Fruit fly (Drosophila melanogaster): ENCODE measurements around the gene CG7290.

CG7290 gene

DNA sequence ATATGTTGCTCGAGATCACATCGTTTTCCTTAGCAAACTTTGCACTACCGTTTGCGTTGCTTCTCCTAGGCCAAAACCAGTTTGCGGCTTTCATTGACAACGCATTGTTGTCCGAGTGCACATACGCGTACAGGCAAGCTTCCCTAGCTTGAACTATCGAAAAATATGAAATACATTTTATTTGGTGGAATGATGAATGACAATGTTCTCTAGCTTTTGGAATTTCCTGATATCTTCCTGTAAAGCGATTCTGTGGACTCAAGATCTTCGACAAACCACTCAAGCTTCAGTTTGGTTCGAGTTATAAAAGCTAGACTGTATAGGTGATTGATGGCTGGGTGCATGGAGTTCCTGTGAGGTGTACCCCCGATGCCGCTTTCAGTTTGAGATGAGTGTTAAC lies 10.0 kb downstream of the CG7290 start (continued):
- TF ChIP-seq CG16863 (GFP tag; optimal IDR thresholded peaks at IDR 0.05) = peak; percentile 53
- no peak for TF ChIP-seq corto (GFP tag; optimal IDR thresholded peaks at IDR 0.05)
- no peak for TF ChIP-seq GATAe (GFP tag; conservative IDR thresholded peaks at IDR 0.05)
- no peak for TF ChIP-seq prd (optimal IDR thresholded peaks at IDR 0.05)
- peak; percentile 73; the same call in 2 of the 3 replicates for TF ChIP-seq prd (GFP tag; IDR thresholded peaks at IDR 0.05)
- no peak for TF ChIP-seq fu2 (GFP tag; optimal IDR thresholded peaks at IDR 0.05)
- TF ChIP-seq dati (GFP tag; IDR thresholded peaks at IDR 0.05) = peak; percentile 57; the same call in 1 of the 2 replicates
- peak; percentile 60 for TF ChIP-seq CoRest (tag; optimal IDR thresholded peaks at IDR 0.05)
- TF ChIP-seq Ptx1 (GFP tag; IDR thresholded peaks at IDR 0.05) = peak; percentile 79
- peak; percentile 73; the same call in 2 of the 3 replicates for TF ChIP-seq zfh1 (GFP tag; IDR thresholded peaks at IDR 0.05)
- peak; percentile 56 for TF ChIP-seq salm (tag; optimal IDR thresholded peaks at IDR 0.05)
- TF ChIP-seq CG14965 (GFP tag; optimal IDR thresholded peaks at IDR 0.05; ENCODE audit: borderline replicate concordance) = no peak
- TF ChIP-seq Nf-YC (tag; optimal IDR thresholded peaks at IDR 0.05) = no peak
- no peak for TF ChIP-seq CG13296 (GFP tag; optimal IDR thresholded peaks at IDR 0.05)
- TF ChIP-seq CG9437 (GFP tag; optimal IDR thresholded peaks at IDR 0.05) = peak; percentile 18
- TF ChIP-seq CG9932 (GFP tag; IDR thresholded peaks at IDR 0.05) = no peak
- peak; percentile 66 for TF ChIP-seq CG4424 (GFP tag; optimal IDR thresholded peaks at IDR 0.05)
- no peak for TF ChIP-seq Fer2 (tag; optimal IDR thresholded peaks at IDR 0.05)
- TF ChIP-seq Lim3 (GFP tag; IDR thresholded peaks at IDR 0.05) = no peak
- TF ChIP-seq Dad (GFP tag; optimal IDR thresholded peaks at IDR 0.05) = peak; percentile 39
- TF ChIP-seq Opbp (GFP tag; IDR thresholded peaks at IDR 0.05; ENCODE audit: partially characterized antibody) = no peak
- peak; percentile 40 for TF ChIP-seq Spps (tag; optimal IDR thresholded peaks at IDR 0.05)
- peak; percentile 68 for TF ChIP-seq oc (tag; optimal IDR thresholded peaks at IDR 0.05)
- TF ChIP-seq HHEX (GFP tag; optimal IDR thresholded peaks at IDR 0.05) = peak; percentile 45
- TF ChIP-seq CG32532 (GFP tag; IDR thresholded peaks at IDR 0.05) = 0 out of 2 replicates have a peak, but pooled peaks have one; percentile 23
- TF ChIP-seq fd102C (GFP tag; optimal IDR thresholded peaks at IDR 0.05) = no peak
- peak; percentile 28 for TF ChIP-seq CG8359 (GFP tag; optimal IDR thresholded peaks at IDR 0.05; ENCODE audit: borderline replicate concordance)
- peak; percentile 62 for TF ChIP-seq CG12391 (tag; optimal IDR thresholded peaks at IDR 0.05)
- TF ChIP-seq Kr (GFP tag; optimal IDR thresholded peaks at IDR 0.05) = no peak
- peak; percentile 63 for TF ChIP-seq esg (GFP tag; conservative IDR thresholded peaks at IDR 0.05)
- TF ChIP-seq CG33213 (GFP tag; optimal IDR thresholded peaks at IDR 0.05) = peak; percentile 39
- no peak for TF ChIP-seq Dip2 (GFP tag; IDR thresholded peaks at IDR 0.05)
- peak; percentile 58 for TF ChIP-seq CG8388 (GFP tag; optimal IDR thresholded peaks at IDR 0.05)
- TF ChIP-seq dimm (GFP tag; IDR thresholded peaks at IDR 0.05) = no peak; the same call in 1 of the 2 replicates
- no peak for TF ChIP-seq Elba2 (GFP tag; optimal IDR thresholded peaks at IDR 0.05)
- no peak for TF ChIP-seq CG8281 (tag; optimal IDR thresholded peaks at IDR 0.05)
- no peak for TF ChIP-seq CG17186 (GFP tag; optimal IDR thresholded peaks at IDR 0.05)
- TF ChIP-seq NK7.1 (GFP tag; optimal IDR thresholded peaks at IDR 0.05) = no peak
- TF ChIP-seq E2f1 (GFP tag; IDR thresholded peaks at IDR 0.05) = no peak
- 0 out of 2 replicates have a peak, but pooled peaks have one; percentile 44 for TF ChIP-seq CG11696 (GFP tag; IDR thresholded peaks at IDR 0.05)
- TF ChIP-seq CG1832 (GFP tag; optimal IDR thresholded peaks at IDR 0.05) = no peak
- peak; percentile 57 for TF ChIP-seq Ssrp (tag; optimal IDR thresholded peaks at IDR 0.05)
- TF ChIP-seq unc-4 (GFP tag; IDR thresholded peaks at IDR 0.05; ENCODE audit: partially characterized antibody) = no peak
- TF ChIP-seq ap (GFP tag; IDR thresholded peaks at IDR 0.05) = peak; percentile 52
- peak; percentile 52; the same call in 1 of the 2 replicates for TF ChIP-seq CG11247 (GFP tag; IDR thresholded peaks at IDR 0.05)
- TF ChIP-seq bowl (GFP tag; IDR thresholded peaks at IDR 0.05) = no peak
- peak; percentile 51 for TF ChIP-seq CG5245 (GFP tag; optimal IDR thresholded peaks at IDR 0.05)
- no peak for TF ChIP-seq CG10321 (GFP tag; IDR thresholded peaks at IDR 0.05)
- TF ChIP-seq CG7745 (tag; optimal IDR thresholded peaks at IDR 0.05) = no peak
- TF ChIP-seq CG43689 (GFP tag; IDR thresholded peaks at IDR 0.05) = no peak
- peak; percentile 67; the same call in 1 of the 2 replicates for TF ChIP-seq chm (GFP tag; IDR thresholded peaks at IDR 0.05)

All from whole organism, embryonic.